Fruit fly (Drosophila melanogaster): ENCODE results near the gene CG4462.

CG4462 gene

DNA sequence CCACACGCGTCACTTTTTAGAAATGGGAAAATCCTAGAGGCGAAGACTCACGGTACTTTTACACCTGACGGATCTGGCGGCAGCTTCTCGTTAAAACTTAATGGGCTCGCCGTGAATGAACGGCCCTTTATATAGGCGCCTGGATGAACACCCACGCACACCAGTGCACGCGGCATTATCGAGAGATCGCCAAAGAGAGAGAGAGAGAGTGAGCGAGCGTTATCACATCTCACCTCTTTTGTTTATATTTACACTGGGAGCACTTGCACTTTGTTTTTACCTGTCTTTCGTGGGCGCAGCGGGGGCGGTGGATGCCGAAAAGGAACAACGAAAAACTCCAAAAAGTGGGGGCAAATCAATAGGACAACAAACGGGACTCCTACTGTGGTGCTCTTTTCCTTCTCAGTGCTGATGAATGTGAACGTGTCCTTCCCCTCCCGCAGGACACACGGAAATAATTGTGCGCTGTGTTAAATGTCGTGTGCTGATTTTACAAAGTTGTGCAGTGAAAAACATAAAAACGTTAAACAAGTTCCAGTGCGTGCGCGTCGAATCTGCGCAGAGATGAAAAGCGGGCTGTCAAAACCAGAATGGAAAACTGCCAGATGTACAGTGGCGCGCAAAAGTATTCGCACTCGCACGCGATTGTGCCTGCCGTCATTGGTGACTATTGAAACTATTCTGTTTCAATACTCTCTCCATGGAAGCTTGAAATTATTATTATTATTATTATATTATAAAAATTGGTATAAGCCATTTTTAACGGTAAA is 49.9 kb downstream of the CG4462 start, which contains the start of gene Mrp5:
TSS of gene Mrp5 (minus strand) at position 561 of the 770 bp plus-strand sequence.
- TF ChIP-seq Sin3A (optimal IDR thresholded peaks at IDR 0.05) (no peak), ttk (optimal IDR thresholded peaks at IDR 0.05) (no peak), psq (optimal IDR thresholded peaks at IDR 0.05) (no peak), insv (optimal IDR thresholded peaks at IDR 0.05) (no peak), Myc (optimal IDR thresholded peaks at IDR 0.05) (no peak), h (optimal IDR thresholded peaks at IDR 0.05) (no peak)

DNA sequence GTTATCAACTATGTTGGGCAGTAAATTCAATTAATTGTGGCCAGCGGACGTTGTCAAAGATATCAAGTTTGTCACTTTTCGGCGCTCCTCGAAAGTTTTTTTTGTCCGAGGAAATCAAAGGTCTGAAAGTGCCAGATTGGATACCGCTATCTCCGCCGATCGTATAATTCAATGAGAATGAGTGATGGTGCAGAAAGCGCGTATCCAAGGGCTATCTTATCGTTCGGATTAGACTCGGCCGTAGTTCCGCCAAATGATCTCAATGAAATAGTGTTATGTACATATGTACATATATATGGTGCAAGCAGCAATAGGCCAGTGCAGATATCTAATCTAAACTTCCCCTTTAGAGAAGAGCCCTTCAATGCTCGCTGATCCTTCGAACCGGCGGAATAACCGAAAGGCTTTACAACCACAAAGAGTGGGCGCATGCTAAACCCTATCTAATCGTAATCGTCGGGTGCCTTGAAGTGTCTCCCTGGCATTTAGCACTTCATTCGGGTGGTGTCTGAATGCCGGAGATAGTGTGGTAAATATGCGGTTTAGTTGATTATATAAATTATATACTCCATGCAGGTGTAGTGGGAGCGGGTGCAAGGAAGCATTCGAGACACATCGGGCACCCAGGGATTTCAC is 52.0 kb downstream of the CG4462 start:
- TF ChIP-seq Myc (optimal IDR thresholded peaks at IDR 0.05) = no peak
- TF ChIP-seq Sin3A (optimal IDR thresholded peaks at IDR 0.05) = no peak

Measured in Kc167 (cell line).